Fruit fly (Drosophila melanogaster): ENCODE results near the gene CG32987.

Gene CG32987

DNA sequence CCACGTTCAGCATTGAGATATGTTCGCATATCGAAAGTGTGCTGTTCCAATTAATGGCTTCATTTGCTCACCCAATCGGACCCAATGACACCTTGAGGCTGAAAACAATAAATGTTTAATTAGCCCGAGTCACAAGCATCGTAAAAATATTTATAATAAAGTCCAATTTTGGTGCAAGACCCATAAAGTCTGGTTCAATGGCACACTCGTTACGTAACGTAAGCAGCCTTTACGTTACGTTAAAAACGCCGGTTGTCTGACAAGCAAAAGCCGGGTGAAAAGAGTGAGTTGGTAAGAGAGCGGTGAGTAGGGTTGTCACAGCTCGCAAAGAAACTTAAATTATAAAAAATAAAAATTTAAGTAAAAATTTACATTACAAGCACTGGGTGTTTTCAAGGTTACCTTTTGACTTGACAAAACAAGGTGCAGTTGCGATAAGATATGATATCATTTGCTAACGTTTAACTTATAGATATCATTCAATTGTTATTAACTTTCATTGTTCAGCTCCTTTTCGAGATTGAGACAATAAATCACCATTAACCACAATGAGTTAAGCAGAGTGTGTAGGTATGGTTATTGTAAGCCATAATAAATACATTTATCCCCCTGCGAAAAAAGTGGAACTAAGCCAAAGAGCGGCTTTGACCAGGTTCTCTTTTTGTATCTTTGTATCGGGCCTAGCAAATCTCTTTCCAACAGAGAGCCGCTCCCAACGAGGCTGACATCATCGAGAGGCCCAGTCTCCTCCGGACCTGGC lies 34.5 kb downstream of the CG32987 start (continued):
- TF ChIP-seq oc (tag; optimal IDR thresholded peaks at IDR 0.05): no peak
- peak in 1 of 2 experiments; percentile 30 for TF ChIP-seq Eip74EF (GFP tag; optimal IDR thresholded peaks at IDR 0.05)
- no peak for TF ChIP-seq ssp (GFP tag; IDR thresholded peaks at IDR 0.05)
- TF ChIP-seq unpg (GFP tag; optimal IDR thresholded peaks at IDR 0.05): peak; percentile 63
- peak; percentile 17 for TF ChIP-seq CG17385 (GFP tag; optimal IDR thresholded peaks at IDR 0.05)
- peak; percentile 53 for TF ChIP-seq nmo (GFP tag; optimal IDR thresholded peaks at IDR 0.05)
- TF ChIP-seq CG10979 (tag; optimal IDR thresholded peaks at IDR 0.05): peak; percentile 60
- TF ChIP-seq prd (optimal IDR thresholded peaks at IDR 0.05): no peak
- peak; percentile 41; the same call in 2 of the 3 replicates for TF ChIP-seq prd (GFP tag; IDR thresholded peaks at IDR 0.05)
- no peak for TF ChIP-seq CG1832 (GFP tag; optimal IDR thresholded peaks at IDR 0.05)
- peak; percentile 68 for TF ChIP-seq CG2712 (tag; optimal IDR thresholded peaks at IDR 0.05)
- peak; percentile 27 for TF ChIP-seq Abd-B (GFP tag; optimal IDR thresholded peaks at IDR 0.05)
- TF ChIP-seq run (tag; optimal IDR thresholded peaks at IDR 0.05): peak; percentile 43
- TF ChIP-seq bsh (GFP tag; optimal IDR thresholded peaks at IDR 0.05): peak; percentile 42 to 66
- peak; percentile 63 for TF ChIP-seq Fer1 (GFP tag; optimal IDR thresholded peaks at IDR 0.05)
- no peak for TF ChIP-seq CG3407 (GFP tag; optimal IDR thresholded peaks at IDR 0.05)
- no peak for TF ChIP-seq pan (optimal IDR thresholded peaks at IDR 0.05)
- TF ChIP-seq pan (GFP tag; optimal IDR thresholded peaks at IDR 0.05 in 1 of 2, IDR thresholded peaks at IDR 0.05 in 1 of 2): peak in 1 of 2 experiments; percentile 29
- peak; percentile 7 for TF ChIP-seq CG9609 (GFP tag; optimal IDR thresholded peaks at IDR 0.05)
- peak in 1 of 2 experiments; percentile 8 for TF ChIP-seq chif (GFP tag; optimal IDR thresholded peaks at IDR 0.05)
- TF ChIP-seq CG9932 (GFP tag; IDR thresholded peaks at IDR 0.05): peak; percentile 56; the same call in 1 of the 2 replicates
- 0 out of 2 replicates have a peak, but pooled peaks have one; percentile 23 for TF ChIP-seq CG9215 (GFP tag; IDR thresholded peaks at IDR 0.05)
- no peak for TF ChIP-seq cg (GFP tag; optimal IDR thresholded peaks at IDR 0.05)
- no peak for TF ChIP-seq toy (GFP tag; IDR thresholded peaks at IDR 0.05)
- no peak for TF ChIP-seq ato (GFP tag; IDR thresholded peaks at IDR 0.05; ENCODE audit: partially characterized antibody)
- TF ChIP-seq ttk (GFP tag; IDR thresholded peaks at IDR 0.05): no peak
- peak; percentile 52 for TF ChIP-seq Ssrp (tag; optimal IDR thresholded peaks at IDR 0.05)
- no peak for TF ChIP-seq CG15073 (GFP tag; optimal IDR thresholded peaks at IDR 0.05)
- no peak for TF ChIP-seq CG11247 (GFP tag; IDR thresholded peaks at IDR 0.05)
- TF ChIP-seq Nf-YA (GFP tag; IDR thresholded peaks at IDR 0.05): no peak
- peak; percentile 40 for TF ChIP-seq CG15269 (tag; optimal IDR thresholded peaks at IDR 0.05)
- no peak for TF ChIP-seq vnd (GFP tag; IDR thresholded peaks at IDR 0.05; ENCODE audit: partially characterized antibody)
- TF ChIP-seq Hmx (GFP tag; optimal IDR thresholded peaks at IDR 0.05): no peak
- no peak for TF ChIP-seq al (GFP tag; IDR thresholded peaks at IDR 0.05)
- TF ChIP-seq CG10462 (GFP tag; optimal IDR thresholded peaks at IDR 0.05): no peak
- no peak for TF ChIP-seq dmrt11E (tag; optimal IDR thresholded peaks at IDR 0.05)
- TF ChIP-seq CG12391 (tag; optimal IDR thresholded peaks at IDR 0.05): peak; percentile 56
- peak; percentile 70 for TF ChIP-seq CG11504 (tag; optimal IDR thresholded peaks at IDR 0.05)
- no peak for TF ChIP-seq CG12942 (GFP tag; optimal IDR thresholded peaks at IDR 0.05)
- no peak for TF ChIP-seq insv (GFP tag; optimal IDR thresholded peaks at IDR 0.05)
- TF ChIP-seq CG6654 (GFP tag; optimal IDR thresholded peaks at IDR 0.05): peak; percentile 12
- TF ChIP-seq CG43689 (GFP tag; IDR thresholded peaks at IDR 0.05): no peak
- TF ChIP-seq GATAe (GFP tag; conservative IDR thresholded peaks at IDR 0.05): no peak
- peak; percentile 10 for TF ChIP-seq Hsf (GFP tag; optimal IDR thresholded peaks at IDR 0.05)
- peak; percentile 64 for TF ChIP-seq lab (GFP tag; optimal IDR thresholded peaks at IDR 0.05)
- TF ChIP-seq Awh (GFP tag; IDR thresholded peaks at IDR 0.05): 0 out of 2 replicates have a peak, but pooled peaks have one; percentile 19
- TF ChIP-seq CG6854 (GFP tag; optimal IDR thresholded peaks at IDR 0.05): peak; percentile 4
- no peak for TF ChIP-seq CG1647 (GFP tag; optimal IDR thresholded peaks at IDR 0.05)
- TF ChIP-seq CG4707 (GFP tag; optimal IDR thresholded peaks at IDR 0.05): no peak

Data from whole organism, embryonic.